Fruit fly (Drosophila melanogaster) whole organism, embryonic: ENCODE measurements around the gene CG31468.

ENCODE experiments used
- Abd-B ChIP-seq: fragments of 200-800 bp; sonication (Bioruptor generic); optimal IDR thresholded peaks from 2 replicates; lab custom pipeline; 2018; ENCODE audit warnings: missing biosample characterization, mild to moderate bottlenecking, missing genetic modification characterization, moderate library complexity
- CG13123 ChIP-seq: fragments of 200-800 bp; sonication (Bioruptor generic); optimal IDR thresholded peaks from 2 replicates; lab custom pipeline; 2016; ENCODE audit warnings: missing biosample characterization, missing genetic modification characterization
- CG13894 ChIP-seq: fragments of 200-800 bp; sonication (Bioruptor generic); optimal IDR thresholded peaks from 3 replicates; lab custom pipeline; 2018; ENCODE audit warnings: missing biosample characterization, mild to moderate bottlenecking, missing genetic modification characterization, moderate library complexity
- CG14441 ChIP-seq: fragments of 200-800 bp; sonication (Bioruptor generic); IDR thresholded peaks from 2 replicates; pipeline ENCODE4 v1.3.6; 2022; ENCODE audit warnings: missing biosample characterization, missing genetic modification characterization
- CG14710 ChIP-seq: fragments of 200-800 bp; sonication (Bioruptor generic); optimal IDR thresholded peaks from 3 replicates; lab custom pipeline; 2019; ENCODE audit warnings: missing biosample characterization, mild to moderate bottlenecking, missing genetic modification characterization, moderate library complexity
- CG15696 ChIP-seq: fragments of 200-800 bp; sonication (Bioruptor generic); optimal IDR thresholded peaks from 2 replicates; lab custom pipeline; 2019; ENCODE audit warnings: missing biosample characterization, mild to moderate bottlenecking, missing genetic modification characterization, moderate library complexity
- CG17359 ChIP-seq: fragments of 200-800 bp; sonication (Bioruptor generic); optimal IDR thresholded peaks from 3 replicates; lab custom pipeline; 2018; ENCODE audit warnings: missing biosample characterization, mild to moderate bottlenecking, missing genetic modification characterization, moderate library complexity
- CG17385 ChIP-seq: fragments of 200-800 bp; sonication (Bioruptor generic); optimal IDR thresholded peaks from 3 replicates; lab custom pipeline; 2018; ENCODE audit warnings: missing biosample characterization, mild to moderate bottlenecking, missing genetic modification characterization
- CG17802 ChIP-seq: fragments of 200-800 bp; sonication (Bioruptor generic); optimal IDR thresholded peaks from 2 replicates; lab custom pipeline; 2018; ENCODE audit warnings: missing biosample characterization, mild to moderate bottlenecking, missing genetic modification characterization, moderate library complexity
- CG3163 ChIP-seq: fragments of 200-800 bp; sonication (Bioruptor generic); optimal IDR thresholded peaks from 3 replicates; lab custom pipeline; 2016; ENCODE audit warnings: missing biosample characterization, missing genetic modification characterization
- CG34422 ChIP-seq: fragments of 200-800 bp; sonication (Bioruptor generic); IDR thresholded peaks from 3 replicates; pipeline ENCODE4 v1.3.6; 2022; ENCODE audit warnings: missing biosample characterization, missing genetic modification characterization
- CG4360 ChIP-seq: fragments of 200-800 bp; sonication (Bioruptor generic); IDR thresholded peaks from 2 replicates; pipeline ENCODE4 v1.3.6; 2022; ENCODE audit warnings: missing biosample characterization, missing genetic modification characterization
- CG4404 ChIP-seq: fragments of 200-800 bp; sonication (Bioruptor generic); IDR thresholded peaks from 2 replicates; pipeline ENCODE4 v1.3.6; 2022; ENCODE audit warnings: missing biosample characterization, missing genetic modification characterization
- CG6854 ChIP-seq: fragments of 200-800 bp; sonication (Bioruptor generic); optimal IDR thresholded peaks from 3 replicates; lab custom pipeline; 2017; ENCODE audit warnings: missing biosample characterization, mild to moderate bottlenecking, missing genetic modification characterization
- CG7357 ChIP-seq: fragments of 200-800 bp; sonication (Bioruptor generic); IDR thresholded peaks from 3 replicates; pipeline ENCODE4 v1.3.6; 2022; ENCODE audit warnings: missing biosample characterization, missing genetic modification characterization
- CG7786 ChIP-seq: fragments of 200-800 bp; sonication (Bioruptor generic); optimal IDR thresholded peaks from 2 replicates; lab custom pipeline; 2016; ENCODE audit warnings: missing biosample characterization, missing genetic modification characterization
- CG8765 ChIP-seq: fragments of 200-800 bp; sonication (Bioruptor generic); IDR thresholded peaks from 2 replicates; pipeline ENCODE4 v1.3.6; 2022; ENCODE audit warnings: missing biosample characterization, missing genetic modification characterization
- CG9797 ChIP-seq: fragments of 200-800 bp; sonication (Bioruptor generic); optimal IDR thresholded peaks from 3 replicates; lab custom pipeline; 2018; ENCODE audit warnings: missing biosample characterization, mild to moderate bottlenecking, missing genetic modification characterization
- CkIIα-i1 ChIP-seq: fragments of 200-800 bp; sonication (Bioruptor generic); IDR thresholded peaks from 2 replicates; pipeline ENCODE4 v1.3.6; 2022; ENCODE audit warnings: missing biosample characterization, missing genetic modification characterization
- D ChIP-seq, 2 experiments: fragments of 200-800 bp in 1 of 2; fragments of >200 bp in 1 of 2; sonication (Bioruptor generic) in 1 of 2; optimal IDR thresholded peaks; 2 replicates in 1 of 2; 3 replicates in 1 of 2; lab custom pipeline; 2017; ENCODE audit warnings: mild to moderate bottlenecking in 1 of 2, missing biosample characterization in 1 of 2, missing genetic modification characterization in 1 of 2, missing genetic modification reagents in 1 of 2
- D19A ChIP-seq: fragments of 200-800 bp; optimal IDR thresholded peaks from 3 replicates; lab custom pipeline; 2019; ENCODE audit warnings: missing biosample characterization, mild to moderate bottlenecking, missing genetic modification characterization, moderate library complexity
- Dbx ChIP-seq: fragments of 200-800 bp; sonication (Bioruptor generic); IDR thresholded peaks from 3 replicates; pipeline ENCODE4 v1.3.6; 2022; ENCODE audit warnings: missing biosample characterization, missing genetic modification characterization
- Ets65A ChIP-seq: fragments of 200-800 bp; sonication (Bioruptor generic); peaks from one replicate; lab custom pipeline; 2016; ENCODE audit warnings: missing biosample characterization, missing genetic modification characterization
- Fer3 ChIP-seq: fragments of 200-800 bp; sonication (Bioruptor generic); optimal IDR thresholded peaks from 2 replicates; lab custom pipeline; 2018; ENCODE audit warnings: missing biosample characterization, mild to moderate bottlenecking, missing genetic modification characterization, moderate library complexity
- Gug ChIP-seq: fragments of 200-800 bp; sonication (Bioruptor generic); IDR thresholded peaks from 4 replicates; pipeline ENCODE4 v1.3.6; 2022; ENCODE audit warnings: missing biosample characterization, missing genetic modification characterization
- Lhr ChIP-seq: fragments of 200-800 bp; sonication (Bioruptor generic); optimal IDR thresholded peaks from 3 replicates; lab custom pipeline; 2017; ENCODE audit warnings: mild to moderate bottlenecking, missing biosample characterization, missing genetic modification reagents, missing genetic modification characterization
- MESR4 ChIP-seq: fragments of 200-800 bp; sonication (Bioruptor generic); optimal IDR thresholded peaks from 2 replicates; lab custom pipeline; 2018; ENCODE audit warnings: missing biosample characterization, mild to moderate bottlenecking, missing genetic modification characterization, moderate library complexity
- Mrtf ChIP-seq: fragments of 200-800 bp; sonication (Bioruptor generic); IDR thresholded peaks from 3 replicates; pipeline ENCODE4 v1.3.6; 2022; ENCODE audit warnings: missing biosample characterization, missing genetic modification characterization
- Trl ChIP-seq, 3 experiments: fragments of >200 bp in 2 of 3; fragments of 200-800 bp in 1 of 3; sonication (Bioruptor generic) in 1 of 3; optimal IDR thresholded peaks; 2 replicates in 1 of 3; 3 replicates in 2 of 3; lab custom pipeline; 2016 to 2017; ENCODE audit warnings: missing biosample characterization in 1 of 3, missing genetic modification characterization in 1 of 3
- btn ChIP-seq: fragments of 200-800 bp; sonication (Bioruptor generic); optimal IDR thresholded peaks from 2 replicates; lab custom pipeline; 2016; ENCODE audit warnings: missing biosample characterization, missing genetic modification characterization
- croc ChIP-seq: fragments of 200-800 bp; sonication (Bioruptor generic); conservative IDR thresholded peaks from 3 replicates; pipeline ENCODE4 v1.3.6; 2022; ENCODE audit warnings: missing biosample characterization, missing genetic modification characterization
- dati ChIP-seq: fragments of 200-800 bp; sonication (Bioruptor generic); IDR thresholded peaks from 2 replicates; pipeline ENCODE4 v1.3.6; 2022; ENCODE audit warnings: missing biosample characterization, missing genetic modification characterization
- dm ChIP-seq: fragments of 200-800 bp; sonication (Bioruptor generic); optimal IDR thresholded peaks from 3 replicates; lab custom pipeline; 2016; ENCODE audit warnings: missing biosample characterization, missing genetic modification characterization
- dmrt99B ChIP-seq: fragments of 200-800 bp; sonication (Bioruptor generic); optimal IDR thresholded peaks from 2 replicates; lab custom pipeline; 2018; ENCODE audit warnings: missing biosample characterization, mild to moderate bottlenecking, missing genetic modification characterization, moderate library complexity
- eve ChIP-seq, 2 experiments: fragments of >200 bp; optimal IDR thresholded peaks; 2 replicates each; lab custom pipeline; 2017; ENCODE audit warnings: missing biosample characterization in 2 of 2, missing genetic modification characterization in 2 of 2
- eyg ChIP-seq: fragments of 200-800 bp; sonication (Bioruptor generic); optimal IDR thresholded peaks from 3 replicates; lab custom pipeline; 2016; ENCODE audit warnings: missing biosample characterization, missing genetic modification characterization
- h ChIP-seq: fragments of >200 bp; optimal IDR thresholded peaks from 2 replicates; lab custom pipeline; 2017
- kay ChIP-seq: fragments of 200-800 bp; sonication (Bioruptor generic); optimal IDR thresholded peaks from 2 replicates; lab custom pipeline; 2016; ENCODE audit warnings: missing biosample characterization, missing genetic modification characterization
- luna ChIP-seq: fragments of 200-800 bp; sonication (Bioruptor generic); optimal IDR thresholded peaks from 2 replicates; lab custom pipeline; 2016; ENCODE audit warnings: missing biosample characterization, missing genetic modification characterization
- nmo ChIP-seq: fragments of 200-800 bp; sonication (Bioruptor generic); optimal IDR thresholded peaks from 2 replicates; lab custom pipeline; 2018; ENCODE audit warnings: missing biosample characterization, mild to moderate bottlenecking, missing genetic modification characterization, moderate library complexity
- otp ChIP-seq: fragments of 200-800 bp; sonication (Bioruptor generic); IDR thresholded peaks from 3 replicates; pipeline ENCODE4, ENCODE4 v1.3.6; 2022; ENCODE audit warnings: missing biosample characterization, missing genetic modification characterization
- pb ChIP-seq: fragments of 200-800 bp; sonication (Bioruptor generic); optimal IDR thresholded peaks from 3 replicates; lab custom pipeline; 2016; ENCODE audit warnings: missing biosample characterization, missing genetic modification characterization
- row ChIP-seq: fragments of 200-800 bp; sonication (Bioruptor generic); IDR thresholded peaks from 3 replicates; pipeline ENCODE4 v1.3.6; 2022; ENCODE audit warnings: missing biosample characterization, missing genetic modification characterization
- run ChIP-seq: fragments of 200-800 bp; sonication (Bioruptor generic); optimal IDR thresholded peaks from 3 replicates; lab custom pipeline; 2018; ENCODE audit warnings: missing biosample characterization, mild to moderate bottlenecking, missing genetic modification characterization
- sc ChIP-seq, 3 experiments: fragments of >200 bp in 2 of 3; fragments of 200-800 bp in 1 of 3; sonication (Bioruptor generic) in 1 of 3; optimal IDR thresholded peaks; 2 replicates in 2 of 3; 3 replicates in 1 of 3; lab custom pipeline; 2017; ENCODE audit warnings: mild to moderate bottlenecking in 1 of 3, missing biosample characterization in 1 of 3, missing genetic modification characterization in 1 of 3, missing genetic modification reagents in 1 of 3
- sens-2 ChIP-seq: fragments of 200-800 bp; sonication (Bioruptor generic); IDR thresholded peaks from 2 replicates; pipeline ENCODE4 v1.3.6; 2022; ENCODE audit warnings: missing biosample characterization, missing genetic modification characterization
- seq ChIP-seq: fragments of 200-800 bp; sonication (Bioruptor generic); IDR thresholded peaks from 2 replicates; pipeline ENCODE4 v1.3.6; 2022; ENCODE audit warnings: missing biosample characterization, missing genetic modification characterization
- tin ChIP-seq: fragments of 200-800 bp; sonication (Bioruptor generic); optimal IDR thresholded peaks from 3 replicates; lab custom pipeline; 2016; ENCODE audit warnings: missing biosample characterization, missing genetic modification characterization
- toy ChIP-seq: fragments of 200-800 bp; sonication (Bioruptor generic); IDR thresholded peaks from 2 replicates; pipeline ENCODE4 v1.3.6; 2022; ENCODE audit warnings: missing biosample characterization, missing genetic modification characterization
- zfh2 ChIP-seq: fragments of 200-800 bp; sonication (Bioruptor generic); optimal IDR thresholded peaks from 2 replicates; lab custom pipeline; 2016; ENCODE audit warnings: missing biosample characterization, missing genetic modification characterization

Gene CG31468

dm6 chr3R:23652525-23653108 lies 47.5 kb downstream of the CG31468 start (continued):
- TF ChIP-seq D (optimal IDR thresholded peaks at IDR 0.05; lab: Kevin White, UChicago): no peak
- TF ChIP-seq D (GFP tag; optimal IDR thresholded peaks at IDR 0.05; lab: Kevin White, UChicago): no peak
- TF ChIP-seq CG4404 (GFP tag; lab: Robert Waterston, UW): no peak
- TF ChIP-seq CG17802: no peak
- peak; percentile 16 for TF ChIP-seq run (tag; lab: Kevin White, UChicago)
- peak; percentile 71 for TF ChIP-seq CG7786 (GFP tag; lab: Kevin White, UChicago)
- peak; percentile 86 for TF ChIP-seq Dbx
- TF ChIP-seq sc (optimal IDR thresholded peaks at IDR 0.05; lab: Kevin White, UChicago): no peak
- TF ChIP-seq sc (GFP tag; optimal IDR thresholded peaks at IDR 0.05; lab: Kevin White, UChicago): no peak
- TF ChIP-seq sens-2: 0 out of 2 replicates have a peak, but pooled peaks have one; percentile 16
- TF ChIP-seq CG14441 (GFP tag; lab: Robert Waterston, UW): peak; percentile 57; the same call in 1 of the 2 replicates
- no peak for TF ChIP-seq Lhr
- TF ChIP-seq MESR4 (GFP tag; lab: Kevin White, UChicago): no peak
- TF ChIP-seq Trl (optimal IDR thresholded peaks at IDR 0.05; lab: Kevin White, UChicago): no peak
- TF ChIP-seq Trl (GFP tag; optimal IDR thresholded peaks at IDR 0.05; lab: Kevin White, UChicago): peak; percentile 55
- peak; percentile 51 for TF ChIP-seq eyg (GFP tag; lab: Kevin White, UChicago)
- peak; percentile 53; the same call in 1 of the 3 replicates for TF ChIP-seq CG34422
- TF ChIP-seq CG14710 (tag; lab: Kevin White, UChicago): no peak
- TF ChIP-seq kay (GFP tag; lab: Kevin White, UChicago): no peak
- TF ChIP-seq pb: no peak
- TF ChIP-seq CG13123 (GFP tag; lab: Kevin White, UChicago): peak; percentile 26
- peak; percentile 28; the same call in 2 of the 3 replicates for TF ChIP-seq row (GFP tag; lab: Robert Waterston, UW)
- TF ChIP-seq CG15696 (tag; lab: Kevin White, UChicago): peak; percentile 18
- TF ChIP-seq CG7357 (GFP tag; lab: Robert Waterston, UW): peak; percentile 37; the same call in 1 of the 3 replicates
- peak; percentile 49; the same call in 1 of the 3 replicates for TF ChIP-seq Mrtf (GFP tag; lab: Robert Waterston, UW)
- TF ChIP-seq CG13894 (tag; lab: Kevin White, UChicago): peak; percentile 16
- no peak for TF ChIP-seq Gug (GFP tag; lab: Robert Waterston, UW)
- peak; percentile 77 for TF ChIP-seq CG6854 (GFP tag; lab: Kevin White, UChicago)
- TF ChIP-seq h (lab: Kevin White, UChicago): no peak
- TF ChIP-seq Ets65A (GFP tag; lab: Kevin White, UChicago): peak; percentile 66
- peak; percentile 40 for TF ChIP-seq dmrt99B (tag; lab: Kevin White, UChicago)
- TF ChIP-seq dm (GFP tag; lab: Kevin White, UChicago): no peak
- TF ChIP-seq croc (GFP tag; lab: Robert Waterston, UW): no peak
- no peak for TF ChIP-seq CG8765 (GFP tag; lab: Robert Waterston, UW)
- no peak for TF ChIP-seq toy (GFP tag; lab: Robert Waterston, UW)
- TF ChIP-seq Abd-B (GFP tag; lab: Kevin White, UChicago): peak; percentile 11
- TF ChIP-seq zfh2 (GFP tag; lab: Kevin White, UChicago): peak; percentile 54
- TF ChIP-seq tin (GFP tag; lab: Kevin White, UChicago): no peak
- no peak for TF ChIP-seq dati (GFP tag; lab: Robert Waterston, UW)
- peak; percentile 84 for TF ChIP-seq seq (GFP tag; lab: Robert Waterston, UW)
- peak; percentile 41 for TF ChIP-seq CG17385 (GFP tag; lab: Kevin White, UChicago)
- TF ChIP-seq CG9797 (GFP tag; lab: Kevin White, UChicago): no peak
- TF ChIP-seq CkIIα-i1 (GFP tag; lab: Robert Waterston, UW): no peak; the same call in 1 of the 2 replicates
- peak; percentile 50 for TF ChIP-seq CG3163 (GFP tag; lab: Kevin White, UChicago)
- TF ChIP-seq otp (GFP tag; lab: Robert Waterston, UW): 0 out of 3 replicates have a peak, but pooled peaks have one; percentile 49
- no peak for TF ChIP-seq D19A (tag; lab: Kevin White, UChicago)
- TF ChIP-seq nmo (GFP tag; lab: Kevin White, UChicago): no peak
- no peak for TF ChIP-seq eve (GFP tag; optimal IDR thresholded peaks at IDR 0.05; lab: Kevin White, UChicago)
- peak; percentile 25 for TF ChIP-seq CG17359 (tag; lab: Kevin White, UChicago)
- no peak for TF ChIP-seq CG4360 (GFP tag; lab: Robert Waterston, UW)
- peak; percentile 75 for TF ChIP-seq Fer3 (tag; lab: Kevin White, UChicago)
- TF ChIP-seq luna (GFP tag; lab: Kevin White, UChicago): no peak
- TF ChIP-seq btn (GFP tag; lab: Kevin White, UChicago): no peak
